Fruit fly (Drosophila melanogaster) whole organism, embryonic: ENCODE measurements around the gene CG32036.

Experiments used
- CG10366 ChIP-seq: fragments of 200-800 bp; sonication (Bioruptor generic); IDR thresholded peaks from 2 replicates; pipeline ENCODE4 v1.3.6; 2022; ENCODE audit warnings: missing biosample characterization, missing genetic modification characterization
- CG11695 ChIP-seq: fragments of 200-800 bp; sonication (Bioruptor generic); IDR thresholded peaks from 3 replicates; pipeline ENCODE4 v1.3.6; 2022; ENCODE audit warnings: missing biosample characterization, missing genetic modification characterization
- CG11723 ChIP-seq: fragments of 200-800 bp; sonication (Bioruptor generic); optimal IDR thresholded peaks from 2 replicates; lab custom pipeline; 2017; ENCODE audit warnings: missing biosample characterization, mild to moderate bottlenecking, missing genetic modification characterization
- CG12236 ChIP-seq: fragments of 200-800 bp; sonication (Bioruptor generic); optimal IDR thresholded peaks from 2 replicates; lab custom pipeline; 2016; ENCODE audit warnings: missing biosample characterization, missing genetic modification characterization
- CG15601 ChIP-seq: fragments of 200-800 bp; sonication (Bioruptor generic); optimal IDR thresholded peaks from 3 replicates; lab custom pipeline; 2019; ENCODE audit warnings: missing biosample characterization, mild to moderate bottlenecking, missing genetic modification characterization, moderate library complexity
- CG1603 ChIP-seq: fragments of 200-800 bp; sonication (Bioruptor generic); optimal IDR thresholded peaks from 2 replicates; lab custom pipeline; 2019; ENCODE audit warnings: missing biosample characterization, mild to moderate bottlenecking, missing genetic modification characterization, moderate library complexity
- CG17186 ChIP-seq: fragments of 200-800 bp; sonication (Bioruptor generic); optimal IDR thresholded peaks from 3 replicates; lab custom pipeline; 2017; ENCODE audit warnings: missing biosample characterization, missing genetic modification reagents, missing genetic modification characterization
- CG17361 ChIP-seq: fragments of 200-800 bp; sonication (Bioruptor generic); IDR thresholded peaks from 3 replicates; pipeline ENCODE4 v1.3.6; 2022; ENCODE audit warnings: missing biosample characterization, missing genetic modification characterization
- CG17912 ChIP-seq: fragments of 200-800 bp; sonication (Bioruptor generic); optimal IDR thresholded peaks from 2 replicates; lab custom pipeline; 2018; ENCODE audit warnings: missing biosample characterization, mild to moderate bottlenecking, missing genetic modification characterization
- CG1832 ChIP-seq: fragments of 200-800 bp; sonication (Bioruptor generic); optimal IDR thresholded peaks from 2 replicates; lab custom pipeline; 2017; ENCODE audit warnings: missing biosample characterization, mild to moderate bottlenecking, missing genetic modification characterization, inconsistent platforms
- CG18619 ChIP-seq: fragments of 200-800 bp; sonication (Bioruptor generic); optimal IDR thresholded peaks from 3 replicates; lab custom pipeline; 2017; ENCODE audit warnings: missing biosample characterization, mild to moderate bottlenecking, missing genetic modification characterization
- CG31224 ChIP-seq: fragments of 200-800 bp; sonication (Bioruptor generic); IDR thresholded peaks from 2 replicates; pipeline ENCODE4 v1.3.6; 2022; ENCODE audit warnings: missing biosample characterization, missing genetic modification characterization
- CG31365 ChIP-seq: fragments of 200-800 bp; sonication (Bioruptor generic); optimal IDR thresholded peaks from 2 replicates; lab custom pipeline; 2018; ENCODE audit warnings: missing biosample characterization, mild to moderate bottlenecking, missing genetic modification characterization
- CG3163 ChIP-seq: fragments of 200-800 bp; sonication (Bioruptor generic); optimal IDR thresholded peaks from 3 replicates; lab custom pipeline; 2016; ENCODE audit warnings: missing biosample characterization, missing genetic modification characterization
- CG4282 ChIP-seq: fragments of 200-800 bp; sonication (Bioruptor generic); optimal IDR thresholded peaks from 2 replicates; lab custom pipeline; 2016; ENCODE audit warnings: missing biosample characterization, missing genetic modification characterization
- CG4328 ChIP-seq: fragments of 200-800 bp; sonication (Bioruptor generic); optimal IDR thresholded peaks from 3 replicates; lab custom pipeline; 2017; ENCODE audit warnings: missing biosample characterization, missing genetic modification reagents, missing genetic modification characterization
- CG43689 ChIP-seq: fragments of 200-800 bp; sonication (Bioruptor generic); IDR thresholded peaks from 2 replicates; pipeline ENCODE4 v1.3.6; 2022; ENCODE audit warnings: missing biosample characterization, missing genetic modification characterization
- CG5245 ChIP-seq: fragments of 200-800 bp; sonication (Bioruptor generic); optimal IDR thresholded peaks from 3 replicates; lab custom pipeline; 2016; ENCODE audit warnings: missing biosample characterization, missing genetic modification characterization
- CG6654 ChIP-seq: fragments of 200-800 bp; sonication (Bioruptor generic); optimal IDR thresholded peaks from 2 replicates; lab custom pipeline; 2017; ENCODE audit warnings: missing biosample characterization, mild to moderate bottlenecking, missing genetic modification characterization
- CG6683 ChIP-seq: fragments of 200-800 bp; sonication (Bioruptor generic); optimal IDR thresholded peaks from 2 replicates; lab custom pipeline; 2017; ENCODE audit warnings: missing biosample characterization, mild to moderate bottlenecking, missing genetic modification characterization, missing genetic modification reagents
- CG7556 ChIP-seq: fragments of 200-800 bp; sonication (Bioruptor generic); optimal IDR thresholded peaks from 2 replicates; lab custom pipeline; 2017; ENCODE audit warnings: missing biosample characterization, mild to moderate bottlenecking, missing genetic modification characterization
- CG9215 ChIP-seq: fragments of 200-800 bp; sonication (Bioruptor generic); IDR thresholded peaks from 2 replicates; pipeline ENCODE4 v1.3.6; 2022; ENCODE audit warnings: missing biosample characterization, missing genetic modification characterization
- CG9797 ChIP-seq: fragments of 200-800 bp; sonication (Bioruptor generic); optimal IDR thresholded peaks from 3 replicates; lab custom pipeline; 2018; ENCODE audit warnings: missing biosample characterization, mild to moderate bottlenecking, missing genetic modification characterization
- CG9876 ChIP-seq: fragments of 200-800 bp; sonication (Bioruptor generic); optimal IDR thresholded peaks from 2 replicates; lab custom pipeline; 2016; ENCODE audit warnings: missing biosample characterization, missing genetic modification characterization
- CG9932 ChIP-seq: fragments of 200-800 bp; sonication (Bioruptor generic); IDR thresholded peaks from 2 replicates; pipeline ENCODE4 v1.3.6; 2022; ENCODE audit warnings: missing biosample characterization, missing genetic modification characterization
- CoRest ChIP-seq: fragments of 200-800 bp; sonication (Bioruptor generic); optimal IDR thresholded peaks from 3 replicates; lab custom pipeline; 2018; ENCODE audit warnings: missing biosample characterization, mild to moderate bottlenecking, missing genetic modification characterization, moderate library complexity
- Dfd ChIP-seq, 2 experiments: fragments of >200 bp; optimal IDR thresholded peaks; 2 replicates each; lab custom pipeline; 2017; ENCODE audit warnings: missing biosample characterization in 2 of 2, missing genetic modification characterization in 2 of 2
- Fer3 ChIP-seq: fragments of 200-800 bp; sonication (Bioruptor generic); optimal IDR thresholded peaks from 2 replicates; lab custom pipeline; 2018; ENCODE audit warnings: missing biosample characterization, mild to moderate bottlenecking, missing genetic modification characterization, moderate library complexity
- Gug ChIP-seq: fragments of 200-800 bp; sonication (Bioruptor generic); IDR thresholded peaks from 4 replicates; pipeline ENCODE4 v1.3.6; 2022; ENCODE audit warnings: missing biosample characterization, missing genetic modification characterization
- Hand ChIP-seq: fragments of 200-800 bp; sonication (Bioruptor generic); optimal IDR thresholded peaks from 2 replicates; lab custom pipeline; 2017; ENCODE audit warnings: mild to moderate bottlenecking, missing biosample characterization, missing genetic modification reagents, missing genetic modification characterization
- NK7.1 ChIP-seq: fragments of 200-800 bp; sonication (Bioruptor generic); optimal IDR thresholded peaks from 3 replicates; lab custom pipeline; 2016; ENCODE audit warnings: missing biosample characterization, missing genetic modification characterization
- Oaz ChIP-seq: fragments of 200-800 bp; sonication (Bioruptor generic); IDR thresholded peaks from 2 replicates; pipeline ENCODE4 v1.3.6; 2022; ENCODE audit warnings: missing biosample characterization, missing genetic modification characterization
- Pdp1 ChIP-seq, 2 experiments: fragments of 200-800 bp; sonication (Bioruptor generic); optimal IDR thresholded peaks; 3 replicates each; lab custom pipeline; 2016; ENCODE audit warnings: missing biosample characterization in 2 of 2, missing genetic modification characterization in 2 of 2, mild to moderate bottlenecking in 1 of 2, moderate library complexity in 1 of 2
- Six4 ChIP-seq: fragments of 200-800 bp; sonication (Bioruptor generic); optimal IDR thresholded peaks from 2 replicates; lab custom pipeline; 2016; ENCODE audit warnings: missing biosample characterization, missing genetic modification characterization
- al ChIP-seq: fragments of 200-800 bp; sonication (Bioruptor generic); IDR thresholded peaks from 2 replicates; pipeline ENCODE4 v1.3.6; 2022; ENCODE audit warnings: missing biosample characterization, missing genetic modification characterization
- amos ChIP-seq: fragments of 200-800 bp; sonication (Bioruptor generic); IDR thresholded peaks from 2 replicates; pipeline ENCODE4 v1.3.6; 2022; ENCODE audit warnings: missing biosample characterization, missing genetic modification characterization; ENCODE audit not compliant: partially characterized antibody
- btn ChIP-seq: fragments of 200-800 bp; sonication (Bioruptor generic); optimal IDR thresholded peaks from 2 replicates; lab custom pipeline; 2016; ENCODE audit warnings: missing biosample characterization, missing genetic modification characterization
- cwo ChIP-seq: fragments of 200-800 bp; sonication (Bioruptor generic); optimal IDR thresholded peaks from 3 replicates; lab custom pipeline; 2017; ENCODE audit warnings: missing biosample characterization, missing genetic modification characterization, mild to moderate bottlenecking, moderate library complexity, missing genetic modification reagents
- dati ChIP-seq: fragments of 200-800 bp; sonication (Bioruptor generic); IDR thresholded peaks from 2 replicates; pipeline ENCODE4 v1.3.6; 2022; ENCODE audit warnings: missing biosample characterization, missing genetic modification characterization
- dimm ChIP-seq: fragments of 200-800 bp; sonication (Bioruptor generic); IDR thresholded peaks from 2 replicates; pipeline ENCODE4 v1.3.6; 2022; ENCODE audit warnings: missing biosample characterization, missing genetic modification characterization
- dpn ChIP-seq, 2 experiments: fragments of 200-800 bp; sonication (Bioruptor generic); optimal IDR thresholded peaks; 3 replicates each; lab custom pipeline; 2016; ENCODE audit warnings: missing biosample characterization in 2 of 2, missing genetic modification characterization in 2 of 2
- en ChIP-seq: fragments of 200-800 bp; sonication (Bioruptor generic); optimal IDR thresholded peaks from 2 replicates; lab custom pipeline; 2016; ENCODE audit warnings: missing biosample characterization, missing genetic modification characterization
- pan ChIP-seq, 4 experiments: fragments of >200 bp in 3 of 4; fragments of 200-800 bp in 1 of 4; sonication (Bioruptor generic) in 1 of 4; optimal IDR thresholded peaks in 3 of 4; IDR thresholded peaks in 1 of 4; 2 replicates each; pipeline versions ENCODE4 v1.3.6 to Lab custom; 2017 to 2022; ENCODE audit warnings: missing biosample characterization in 2 of 4, missing genetic modification characterization in 2 of 4, mixed read lengths in 1 of 4
- slou ChIP-seq: fragments of 200-800 bp; sonication (Bioruptor generic); optimal IDR thresholded peaks from 3 replicates; lab custom pipeline; 2016; ENCODE audit warnings: missing biosample characterization, missing genetic modification characterization
- tna ChIP-seq: fragments of 200-800 bp; sonication (Bioruptor generic); IDR thresholded peaks from 2 replicates; pipeline ENCODE4 v1.3.6; 2022; ENCODE audit warnings: missing biosample characterization, missing genetic modification characterization; ENCODE audit not compliant: partially characterized antibody
- unpg ChIP-seq: fragments of 200-800 bp; sonication (Bioruptor generic); optimal IDR thresholded peaks from 3 replicates; lab custom pipeline; 2018; ENCODE audit warnings: missing biosample characterization, mild to moderate bottlenecking, missing genetic modification characterization, moderate library complexity
- wdn ChIP-seq: fragments of 200-800 bp; sonication (Bioruptor generic); IDR thresholded peaks from 2 replicates; pipeline ENCODE4 v1.3.6; 2022; ENCODE audit warnings: missing biosample characterization, missing genetic modification characterization

The CG32036 gene

DNA sequence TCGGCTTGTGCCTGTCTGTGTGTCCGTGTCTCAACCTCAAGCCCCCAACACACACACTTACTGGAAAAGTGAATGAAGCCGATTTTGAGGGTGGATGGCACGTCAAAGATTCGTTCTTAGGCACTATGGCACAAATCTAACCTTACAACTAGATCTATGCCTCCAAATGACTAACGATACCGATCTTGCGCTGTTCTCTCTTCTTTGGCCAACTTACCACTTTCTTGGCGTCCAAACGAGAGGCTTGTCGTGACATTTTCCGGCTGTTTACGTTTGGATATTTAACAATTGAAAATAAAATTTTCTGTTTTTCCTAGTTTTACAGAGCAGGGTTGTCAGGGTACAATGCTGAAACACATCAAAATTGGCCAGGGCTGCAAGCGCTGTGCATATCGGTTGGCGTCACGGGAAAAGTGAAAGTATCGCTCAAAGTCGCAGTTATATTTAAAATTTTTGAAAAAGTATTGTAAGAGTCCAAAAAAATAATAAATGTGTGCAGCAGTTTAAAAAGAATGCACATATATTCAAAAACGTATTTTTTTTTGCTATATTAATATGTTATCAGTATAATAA, 47.0 kb downstream of the CG32036 start, which contains the start of the genes Bet3 and Nf-YA (continued):
- TF ChIP-seq amos (peak; percentile 91), CG11695 (GFP tag; lab: Robert Waterston, UW) (no peak), CG6683 (no peak), Pdp1 (GFP tag; optimal IDR thresholded peaks at IDR 0.05; lab: Kevin White, UChicago) (peak; percentile 39 to 51), CG15601 (tag; lab: Kevin White, UChicago) (peak; percentile 10), CG5245 (GFP tag; lab: Kevin White, UChicago) (no peak), CG6654 (GFP tag; lab: Kevin White, UChicago) (no peak), Six4 (no peak), CG31224 (GFP tag; lab: Robert Waterston, UW) (no peak), CG9797 (GFP tag; lab: Kevin White, UChicago) (peak; percentile 53), slou (GFP tag; lab: Kevin White, UChicago) (peak; percentile 41), CG17186 (GFP tag; lab: Kevin White, UChicago) (peak; percentile 31), CG10366 (peak; percentile 45), tna (GFP tag; lab: Robert Waterston, UW) (peak; percentile 66), CG1603 (tag; lab: Kevin White, UChicago) (peak; percentile 79), dpn (GFP tag; optimal IDR thresholded peaks at IDR 0.05; lab: Kevin White, UChicago) (peak; percentile 65 to 68), unpg (GFP tag; lab: Kevin White, UChicago) (no peak), CG17912 (peak; percentile 62), CG17361 (GFP tag; lab: Robert Waterston, UW) (peak; percentile 48), wdn (GFP tag; lab: Robert Waterston, UW) (peak; percentile 26; the same call in 1 of the 2 replicates), dimm (GFP tag; lab: Robert Waterston, UW) (no peak), pan (optimal IDR thresholded peaks at IDR 0.05; lab: Kevin White, UChicago) (no peak), pan (GFP tag; optimal IDR thresholded peaks at IDR 0.05 in 1 of 2, IDR thresholded peaks at IDR 0.05 in 1 of 2) (no peak), dati (GFP tag; lab: Robert Waterston, UW) (no peak), cwo (no peak), CG9215 (GFP tag; lab: Robert Waterston, UW) (peak; percentile 38; the same call in 1 of the 2 replicates), Fer3 (tag; lab: Kevin White, UChicago) (peak; percentile 16), Hand (no peak), CG4328 (no peak), CG11723 (GFP tag; lab: Kevin White, UChicago) (no peak), btn (GFP tag; lab: Kevin White, UChicago) (no peak), CG18619 (GFP tag; lab: Kevin White, UChicago) (peak; percentile 34), CG12236 (GFP tag; lab: Kevin White, UChicago) (no peak), CG7556 (no peak), CG4282 (GFP tag; lab: Kevin White, UChicago) (peak; percentile 30), CoRest (tag; lab: Kevin White, UChicago) (peak; percentile 61), en (GFP tag; lab: Kevin White, UChicago) (no peak), Dfd (GFP tag; optimal IDR thresholded peaks at IDR 0.05; lab: Kevin White, UChicago) (no peak), NK7.1 (GFP tag; lab: Kevin White, UChicago) (no peak), CG9876 (GFP tag; lab: Kevin White, UChicago) (peak; percentile 8), CG3163 (peak; percentile 17), CG1832 (GFP tag; lab: Kevin White, UChicago) (no peak), CG31365 (tag; lab: Kevin White, UChicago) (no peak), CG43689 (GFP tag; lab: Robert Waterston, UW) (no peak), al (GFP tag; lab: Robert Waterston, UW) (peak; percentile 59; the same call in 1 of the 2 replicates), Gug (GFP tag; lab: Robert Waterston, UW) (peak; percentile 81), Oaz (GFP tag; lab: Robert Waterston, UW) (no peak), CG9932 (GFP tag; lab: Robert Waterston, UW) (peak; percentile 86)
